Fruit fly (Drosophila melanogaster) whole organism: ENCODE measurements around the gene CG6567.

Source experiments
- CG8478 ChIP-seq: fragments of >200 bp; optimal IDR thresholded peaks from 2 replicates; lab custom pipeline; 2018; ENCODE audit warnings: inconsistent platforms
- psq ChIP-seq: fragments of >200 bp; optimal IDR thresholded peaks from 2 replicates; lab custom pipeline; 2017
- usp ChIP-seq: fragments of >200 bp; optimal IDR thresholded peaks from 2 replicates; lab custom pipeline; 2017; ENCODE audit warnings: missing biosample characterization, missing genetic modification characterization, mixed read lengths

- TF ChIP-seq CG8478 (lab: Kevin White, UChicago) (no peak), usp (GFP tag; lab: Kevin White, UChicago) (no peak), psq (lab: Kevin White, UChicago) (no peak)
Measured at dm6 chr3R:10863956-10864355, 9.7 kb upstream of the CG6567 start.
